Worm (Caenorhabditis elegans) whole organism, L2 larva: Measurements from ENCODE around the gene math-38.

Source experiments
- egl-27 ChIP-seq: sonication (generic microtip); optimal IDR thresholded peaks from 3 replicates; lab custom pipeline; 2017; ENCODE audit warnings: missing biosample characterization, missing genetic modification reagents, missing genetic modification characterization
- snpc-4 ChIP-seq: fragments of 150-350 bp; optimal IDR thresholded peaks from 2 replicates; lab custom pipeline; 2014; ENCODE audit warnings: missing biosample characterization, missing genetic modification characterization
- ztf-4 ChIP-seq: fragments of 150-350 bp; optimal IDR thresholded peaks from 2 replicates; lab custom pipeline; 2014; ENCODE audit warnings: missing biosample characterization, missing genetic modification characterization

DNA sequence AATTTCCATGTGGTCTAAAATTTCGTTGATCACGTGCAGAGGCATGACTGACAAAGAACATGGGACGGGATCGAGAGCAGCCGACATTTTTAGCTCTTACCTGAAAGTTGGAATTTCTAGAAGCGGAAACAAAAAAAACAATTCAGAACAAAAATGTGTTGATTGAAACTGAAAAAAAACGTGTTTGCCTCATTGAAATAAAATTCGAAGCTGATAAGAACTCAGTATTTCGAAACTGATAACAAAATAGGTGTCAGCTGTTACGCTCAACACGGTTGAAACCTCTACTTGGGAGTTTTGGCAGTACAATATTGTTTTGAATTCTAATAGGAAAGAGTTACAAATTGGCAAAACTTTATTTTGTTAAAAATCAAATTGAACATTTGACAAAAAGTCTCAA is 29.1 kb upstream of the math-38 start:
- TF ChIP-seq snpc-4 (tag; lab: Kevin White, UChicago), result no peak
- no peak for TF ChIP-seq egl-27 (tag; lab: Kevin White, UChicago)
- no peak for TF ChIP-seq ztf-4 (tag; lab: Kevin White, UChicago)
